Worm (Caenorhabditis elegans): ENCODE results near the gene peb-1.

DNA sequence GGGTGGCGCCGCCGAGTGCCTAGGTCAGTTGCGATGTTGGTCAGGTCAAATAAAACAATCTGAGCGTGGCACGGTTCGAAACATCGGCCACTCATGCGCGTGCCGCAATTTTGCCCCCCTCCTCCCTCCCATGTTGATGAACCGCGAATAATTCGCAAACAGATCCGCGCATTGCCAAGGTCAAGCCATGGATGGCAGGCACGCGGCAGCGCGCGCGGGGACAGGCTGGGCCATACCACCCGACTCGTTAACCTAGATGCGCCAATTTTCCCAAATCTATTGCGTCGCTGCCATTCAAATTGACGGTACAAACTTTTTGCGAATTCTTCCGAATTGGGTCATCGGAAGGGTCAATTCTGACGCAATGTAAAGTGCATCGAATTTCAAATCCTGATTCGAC is 5.8 kb downstream of the peb-1 start:
- TF ChIP-seq ama-1 (optimal IDR thresholded peaks at IDR 0.05) (no peak), jun-1 (tag; optimal IDR thresholded peaks at IDR 0.05) (no peak)
